Fruit fly (Drosophila melanogaster) whole organism: ENCODE results near the gene CG9444.

ENCODE experiments used
- CG8478 ChIP-seq: fragments of >200 bp; optimal IDR thresholded peaks from 2 replicates; lab custom pipeline; 2018; ENCODE audit warnings: inconsistent platforms
- Dll ChIP-seq: fragments of >200 bp; optimal IDR thresholded peaks from 2 replicates; lab custom pipeline; 2017
- EcR ChIP-seq, 2 experiments: fragments of >200 bp; optimal IDR thresholded peaks; 2 replicates each; lab custom pipeline; 2017; ENCODE audit warnings: missing biosample characterization in 2 of 2, missing genetic modification characterization in 2 of 2, missing genetic modification reagents in 2 of 2
- pan ChIP-seq: fragments of >200 bp; optimal IDR thresholded peaks from 2 replicates; lab custom pipeline; 2017
- psq ChIP-seq: fragments of >200 bp; optimal IDR thresholded peaks from 2 replicates; lab custom pipeline; 2017
- usp ChIP-seq: fragments of >200 bp; optimal IDR thresholded peaks from 2 replicates; lab custom pipeline; 2017; ENCODE audit warnings: missing biosample characterization, missing genetic modification characterization, mixed read lengths

DNA sequence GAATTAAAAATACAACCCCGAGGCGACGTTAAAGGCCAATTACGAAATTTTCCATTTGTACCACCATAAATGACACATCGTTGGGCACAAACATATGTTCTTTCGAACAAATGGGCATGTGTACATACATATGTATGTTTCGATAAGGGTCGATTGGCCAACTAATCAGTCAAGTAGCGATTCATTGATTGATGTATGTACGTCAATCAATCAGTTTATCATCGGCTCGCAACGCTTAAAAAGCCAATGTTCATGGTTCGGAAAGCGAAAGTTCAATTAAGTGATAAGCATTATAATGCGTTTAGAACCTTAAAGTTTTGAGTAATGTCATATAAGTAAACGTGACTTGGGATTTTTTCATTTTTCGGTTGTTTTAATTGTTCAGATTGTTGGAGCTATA lies 39.4 kb downstream of the CG9444 start:
- TF ChIP-seq psq (no peak), Dll (lab: Kevin White, UChicago) (no peak), pan (lab: Kevin White, UChicago) (no peak), usp (GFP tag; lab: Kevin White, UChicago) (no peak), CG8478 (lab: Kevin White, UChicago) (no peak), EcR (GFP tag; optimal IDR thresholded peaks at IDR 0.05; lab: Kevin White, UChicago) (no peak)
